Worm (Caenorhabditis elegans) whole organism, young adult: ENCODE results near the gene lgc-52.

ENCODE experiments used
- B0035.1 ChIP-seq: sonication (generic microtip); optimal IDR thresholded peaks from 2 replicates; lab custom pipeline; 2016; ENCODE audit warnings: missing genetic modification characterization, mild to moderate bottlenecking, missing compliant biosample characterization, missing genotype, missing genetic modification reagents
- B0261.1 ChIP-seq: sonication (generic microtip); optimal IDR thresholded peaks from 2 replicates; lab custom pipeline; 2016; ENCODE audit warnings: mild to moderate bottlenecking, missing genetic modification characterization, moderate library complexity, missing compliant biosample characterization
- C06A6.2 ChIP-seq: fragments of 200-800 bp; sonication (Bioruptor generic); conservative IDR thresholded peaks from 2 replicates; pipeline ENCODE4 v1.3.6; 2022; ENCODE audit warnings: missing genetic modification characterization, missing compliant biosample characterization
- C17E4.6 ChIP-seq: fragments of 200-800 bp; sonication (Bioruptor generic); IDR thresholded peaks from 2 replicates; pipeline ENCODE4 v1.3.6; 2022; ENCODE audit warnings: missing genetic modification reagents, missing genetic modification characterization, missing compliant biosample characterization
- F23B12.7 ChIP-seq: sonication (generic microtip); optimal IDR thresholded peaks from 2 replicates; lab custom pipeline; 2017; ENCODE audit warnings: missing genetic modification characterization, mild to moderate bottlenecking, missing compliant biosample characterization, antibody characterized with exemption, moderate library complexity; ENCODE audit not compliant: insufficient read depth
- F37B4.10 ChIP-seq: fragments of 200-800 bp; sonication (Bioruptor generic); IDR thresholded peaks from 2 replicates; pipeline ENCODE4 v1.3.6; 2022; ENCODE audit warnings: missing genetic modification characterization, missing compliant biosample characterization
- F55B11.4 ChIP-seq: sonication (generic microtip); optimal IDR thresholded peaks from 2 replicates; lab custom pipeline; 2016; ENCODE audit warnings: missing compliant biosample characterization, missing genetic modification characterization, borderline replicate concordance; ENCODE audit not compliant: insufficient read depth
- F57C9.4 ChIP-seq: sonication (generic microtip); optimal IDR thresholded peaks from 2 replicates; lab custom pipeline; 2017; ENCODE audit warnings: mild to moderate bottlenecking, missing genetic modification characterization, missing compliant biosample characterization
- T07F8.4 ChIP-seq: sonication (generic microtip); optimal IDR thresholded peaks from 2 replicates; lab custom pipeline; 2016; ENCODE audit warnings: mild to moderate bottlenecking, missing genetic modification characterization, moderate library complexity, missing compliant biosample characterization
- Y53G8AR.9 ChIP-seq: fragments of 200-800 bp; sonication (Bioruptor generic); conservative IDR thresholded peaks from 2 replicates; pipeline ENCODE4 v1.3.6; 2022; ENCODE audit warnings: missing genetic modification reagents, missing genetic modification characterization, missing compliant biosample characterization
- Y67H2A.10 ChIP-seq: fragments of 200-800 bp; sonication (Bioruptor generic); conservative IDR thresholded peaks from 2 replicates; pipeline ENCODE4 v1.3.6; 2022; ENCODE audit warnings: missing genetic modification reagents, missing genetic modification characterization, missing compliant biosample characterization
- Y95B8A.8 ChIP-seq: fragments of 200-800 bp; sonication (Bioruptor generic); IDR thresholded peaks from 2 replicates; pipeline ENCODE4 v1.3.6; 2022; ENCODE audit warnings: missing genetic modification reagents, missing genetic modification characterization, missing compliant biosample characterization
- ZK185.1 ChIP-seq: sonication (generic microtip); optimal IDR thresholded peaks from 2 replicates; lab custom pipeline; 2016; ENCODE audit warnings: mild to moderate bottlenecking, missing genetic modification characterization, missing compliant biosample characterization; ENCODE audit not compliant: poor library complexity, severe bottlenecking
- atf-7 ChIP-seq: sonication (generic microtip); optimal IDR thresholded peaks from 2 replicates; lab custom pipeline; 2017; ENCODE audit warnings: mild to moderate bottlenecking, missing genetic modification characterization, missing compliant biosample characterization
- attf-3 ChIP-seq: fragments of 200-800 bp; sonication (Bioruptor generic); conservative IDR thresholded peaks from 2 replicates; pipeline ENCODE4 v1.3.6; 2022; ENCODE audit warnings: missing genetic modification reagents, missing genetic modification characterization, missing compliant biosample characterization
- bed-2 ChIP-seq: fragments of 200-800 bp; sonication (Bioruptor generic); IDR thresholded peaks from 2 replicates; pipeline ENCODE4 v1.3.6; 2022; ENCODE audit warnings: missing genetic modification reagents, missing genetic modification characterization, missing compliant biosample characterization
- cebp-1 ChIP-seq, 2 experiments: fragments of 200-800 bp in 1 of 2; sonication (Bioruptor generic) in 1 of 2; sonication (generic microtip) in 1 of 2; IDR thresholded peaks in 1 of 2; optimal IDR thresholded peaks in 1 of 2; 2 replicates each; pipeline versions ENCODE4 v1.3.6 to Lab custom; 2017 to 2022; ENCODE audit warnings: missing compliant biosample characterization in 2 of 2, missing genetic modification characterization in 2 of 2, mild to moderate bottlenecking in 1 of 2, missing genetic modification reagents in 1 of 2, moderate library complexity in 1 of 2
- dpff-1 ChIP-seq: sonication (generic microtip); optimal IDR thresholded peaks from 2 replicates; lab custom pipeline; 2017; ENCODE audit warnings: mild to moderate bottlenecking, missing genetic modification characterization, missing compliant biosample characterization
- egl-44 ChIP-seq: fragments of 200-800 bp; sonication (Bioruptor generic); IDR thresholded peaks from 2 replicates; pipeline ENCODE4 v1.3.6; 2022; ENCODE audit warnings: missing genetic modification reagents, missing genetic modification characterization, missing compliant biosample characterization
- hmg-1.2 ChIP-seq: fragments of 200-800 bp; sonication (Bioruptor generic); IDR thresholded peaks from 2 replicates; pipeline ENCODE4 v1.3.6; 2022; ENCODE audit warnings: missing genetic modification reagents, missing genetic modification characterization, missing compliant biosample characterization
- hmg-20 ChIP-seq: fragments of 200-800 bp; sonication (Bioruptor generic); IDR thresholded peaks from 2 replicates; pipeline ENCODE4 v1.3.6; 2022; ENCODE audit warnings: missing genetic modification reagents, missing genetic modification characterization, missing compliant biosample characterization
- hrde-1 ChIP-seq: sonication (generic microtip); optimal IDR thresholded peaks from 2 replicates; lab custom pipeline; 2016; ENCODE audit warnings: missing genetic modification characterization, mild to moderate bottlenecking, missing compliant biosample characterization, moderate library complexity, missing genotype, missing genetic modification reagents, borderline replicate concordance
- hsf-1 ChIP-seq: fragments of 200-800 bp; sonication (Bioruptor generic); IDR thresholded peaks from 2 replicates; pipeline ENCODE4 v1.3.6; 2022; ENCODE audit warnings: missing genetic modification reagents, missing genetic modification characterization, missing compliant biosample characterization
- lag-1 ChIP-seq: fragments of 200-800 bp; sonication (Bioruptor generic); IDR thresholded peaks from 2 replicates; pipeline ENCODE4 v1.3.6; 2022; ENCODE audit warnings: missing genetic modification reagents, missing genetic modification characterization, missing compliant biosample characterization
- let-526 ChIP-seq: fragments of 200-800 bp; sonication (Bioruptor generic); IDR thresholded peaks from 2 replicates; pipeline ENCODE4 v1.3.6; 2022; ENCODE audit warnings: missing genetic modification reagents, missing genetic modification characterization, missing compliant biosample characterization
- let-607 ChIP-seq, 2 experiments: fragments of 200-800 bp in 1 of 2; sonication (Bioruptor generic) in 1 of 2; sonication (generic microtip) in 1 of 2; optimal IDR thresholded peaks; 2 replicates each; lab custom pipeline; 2016 to 2018; ENCODE audit warnings: mild to moderate bottlenecking in 2 of 2, missing compliant biosample characterization in 2 of 2, missing genetic modification characterization in 2 of 2, moderate library complexity in 2 of 2, missing genotype in 1 of 2
- lsl-1 ChIP-seq: fragments of 200-800 bp; sonication (Bioruptor generic); optimal IDR thresholded peaks from 2 replicates; lab custom pipeline; 2018; ENCODE audit warnings: mild to moderate bottlenecking, missing genetic modification characterization, moderate library complexity, missing compliant biosample characterization
- madf-3 ChIP-seq: fragments of 200-800 bp; sonication (Bioruptor generic); IDR thresholded peaks from 2 replicates; pipeline ENCODE4 v1.3.6; 2022; ENCODE audit warnings: missing genetic modification reagents, missing genetic modification characterization, missing compliant biosample characterization
- nfya-1 ChIP-seq: sonication (generic microtip); optimal IDR thresholded peaks from 2 replicates; lab custom pipeline; 2017; ENCODE audit warnings: antibody characterized with exemption, missing compliant biosample characterization, missing genetic modification characterization, borderline replicate concordance; ENCODE audit not compliant: insufficient read depth
- nhr-120 ChIP-seq: fragments of 200-800 bp; sonication (Bioruptor generic); IDR thresholded peaks from 2 replicates; pipeline ENCODE4 v1.3.6; 2022; ENCODE audit warnings: missing genetic modification characterization, missing compliant biosample characterization
- nhr-179 ChIP-seq: sonication (generic microtip); optimal IDR thresholded peaks from 2 replicates; lab custom pipeline; 2016; ENCODE audit warnings: mild to moderate bottlenecking, missing genetic modification characterization, missing compliant biosample characterization
- nhr-27 ChIP-seq: fragments of 200-800 bp; sonication (Bioruptor generic); optimal IDR thresholded peaks from 2 replicates; lab custom pipeline; 2018; ENCODE audit warnings: mild to moderate bottlenecking, missing genetic modification characterization, moderate library complexity, missing compliant biosample characterization
- pha-4 ChIP-seq: fragments of 150-350 bp; sonication (generic microtip); optimal IDR thresholded peaks from 2 replicates; lab custom pipeline; 2014; ENCODE audit warnings: missing biosample characterization, missing genetic modification reagents, missing genetic modification characterization
- rcor-1 ChIP-seq: fragments of 200-800 bp; sonication (Bioruptor generic); IDR thresholded peaks from 2 replicates; pipeline ENCODE4 v1.3.6; 2022; ENCODE audit warnings: missing genetic modification reagents, missing genetic modification characterization, missing compliant biosample characterization
- repo-1 ChIP-seq: sonication (generic microtip); optimal IDR thresholded peaks from 2 replicates; lab custom pipeline; 2017; ENCODE audit warnings: mild to moderate bottlenecking, missing genetic modification characterization, missing compliant biosample characterization
- rpc-1 ChIP-seq, 2 experiments: fragments of 150-350 bp in 1 of 2; sonication (generic microtip) in 1 of 2; optimal IDR thresholded peaks; 2 replicates each; lab custom pipeline; 2014 to 2018; ENCODE audit warnings: missing biosample characterization in 1 of 2, missing genetic modification characterization in 1 of 2, missing genetic modification reagents in 1 of 2, missing genotype in 1 of 2
- snpc-1.3 ChIP-seq: sonication (generic microtip); optimal IDR thresholded peaks from 2 replicates; lab custom pipeline; 2017; ENCODE audit warnings: missing genetic modification characterization, mild to moderate bottlenecking, missing compliant biosample characterization, antibody characterized with exemption, moderate library complexity, missing genotype, missing genetic modification reagents; ENCODE audit not compliant: insufficient read depth
- sptf-2 ChIP-seq: fragments of 200-800 bp; sonication (Bioruptor generic); optimal IDR thresholded peaks from 2 replicates; lab custom pipeline; 2018; ENCODE audit warnings: mild to moderate bottlenecking, missing genetic modification characterization, missing compliant biosample characterization
- tbp1 ChIP-seq: fragments of 200-800 bp; sonication (Bioruptor generic); optimal IDR thresholded peaks from 2 replicates; lab custom pipeline; 2018; ENCODE audit warnings: mild to moderate bottlenecking, missing genetic modification characterization, missing compliant biosample characterization
- unc-62 ChIP-seq: fragments of 150-350 bp; optimal IDR thresholded peaks from 2 replicates; lab custom pipeline; 2014; ENCODE audit warnings: missing biosample characterization, missing genetic modification reagents, missing genetic modification characterization
- xnd-1 ChIP-seq: sonication (generic microtip); optimal IDR thresholded peaks from 2 replicates; lab custom pipeline; 2016; ENCODE audit warnings: missing genotype, missing genetic modification reagents, missing genetic modification characterization, missing compliant biosample characterization
- zim-3 ChIP-seq: sonication (generic microtip); optimal IDR thresholded peaks from 2 replicates; lab custom pipeline; 2017; ENCODE audit warnings: mild to moderate bottlenecking, missing genetic modification characterization, moderate library complexity, missing compliant biosample characterization
- ztf-22 ChIP-seq: fragments of 200-800 bp; sonication (Bioruptor generic); optimal IDR thresholded peaks from 2 replicates; lab custom pipeline; 2018; ENCODE audit warnings: mild to moderate bottlenecking, missing genetic modification characterization, moderate library complexity, missing compliant biosample characterization
- ztf-25 ChIP-seq: fragments of 200-800 bp; sonication (Bioruptor generic); IDR thresholded peaks from 2 replicates; pipeline ENCODE4 v1.3.6; 2022; ENCODE audit warnings: missing genetic modification reagents, missing genetic modification characterization, missing compliant biosample characterization
- ztf-26 ChIP-seq: sonication (generic microtip); optimal IDR thresholded peaks from 2 replicates; lab custom pipeline; 2017; ENCODE audit warnings: missing genetic modification characterization, missing compliant biosample characterization
- ztf-28 ChIP-seq: fragments of 200-800 bp; sonication (Bioruptor generic); IDR thresholded peaks from 2 replicates; pipeline ENCODE4 v1.3.6; 2022; ENCODE audit warnings: missing genetic modification reagents, missing genetic modification characterization, missing compliant biosample characterization

The lgc-52 gene

ce11 chrIV:15234943-15235605, 849 bp upstream of the lgc-52 start, which contains the start of gene pkd-2 (continued):
- TF ChIP-seq F55B11.4 (no peak), Y67H2A.10 (GFP tag; lab: Robert Waterston, UW) (no peak), nhr-120 (GFP tag; lab: Robert Waterston, UW) (no peak), let-607 (tag; optimal IDR thresholded peaks at IDR 0.05; lab: Kevin White, UChicago) (no peak), hrde-1 (tag; lab: Kevin White, UChicago) (no peak), madf-3 (GFP tag; lab: Robert Waterston, UW) (no peak), egl-44 (no peak), tbp1 (GFP tag; lab: Kevin White, UChicago) (peak; percentile 88), lag-1 (GFP tag; lab: Robert Waterston, UW) (no peak), F37B4.10 (GFP tag; lab: Robert Waterston, UW) (no peak), B0035.1 (tag; lab: Kevin White, UChicago) (no peak), nhr-27 (tag; lab: Kevin White, UChicago) (no peak), sptf-2 (GFP tag; lab: Kevin White, UChicago) (no peak), ztf-22 (GFP tag; lab: Kevin White, UChicago) (no peak), C17E4.6 (GFP tag; lab: Robert Waterston, UW) (no peak), lsl-1 (GFP tag; lab: Kevin White, UChicago) (peak; percentile 15), hmg-20 (no peak), pha-4 (tag; lab: Kevin White, UChicago) (no peak), cebp-1 (GFP tag; IDR thresholded peaks at IDR 0.05; lab: Robert Waterston, UW) (no peak), cebp-1 (tag; optimal IDR thresholded peaks at IDR 0.05; lab: Kevin White, UChicago) (no peak), snpc-1.3 (tag; lab: Kevin White, UChicago) (peak; percentile 77), repo-1 (tag; lab: Kevin White, UChicago) (no peak), F57C9.4 (tag; lab: Kevin White, UChicago) (no peak), xnd-1 (no peak), unc-62 (no peak), hsf-1 (GFP tag; lab: Robert Waterston, UW) (no peak), ZK185.1 (peak; percentile 32), rpc-1 (optimal IDR thresholded peaks at IDR 0.05; lab: Kevin White, UChicago) (peak; percentile 72), rpc-1 (tag; optimal IDR thresholded peaks at IDR 0.05; lab: Kevin White, UChicago) (peak; percentile 79), ztf-25 (GFP tag; lab: Robert Waterston, UW) (no peak), nfya-1 (tag; lab: Kevin White, UChicago) (no peak), ztf-28 (GFP tag; lab: Robert Waterston, UW) (no peak), dpff-1 (tag; lab: Kevin White, UChicago) (no peak), Y95B8A.8 (GFP tag; lab: Robert Waterston, UW) (no peak), nhr-179 (tag; lab: Kevin White, UChicago) (no peak), atf-7 (no peak), C06A6.2 (GFP tag; lab: Robert Waterston, UW) (no peak), B0261.1 (tag; lab: Kevin White, UChicago) (peak; percentile 65), let-526 (GFP tag; lab: Robert Waterston, UW) (no peak), F23B12.7 (tag; lab: Kevin White, UChicago) (no peak), bed-2 (GFP tag; lab: Robert Waterston, UW) (no peak), ztf-26 (no peak), Y53G8AR.9 (GFP tag; lab: Robert Waterston, UW) (no peak), T07F8.4 (tag; lab: Kevin White, UChicago) (no peak), zim-3 (tag; lab: Kevin White, UChicago) (no peak), hmg-1.2 (GFP tag; lab: Robert Waterston, UW) (0 out of 2 replicates have a peak, but pooled peaks have one; percentile 17), rcor-1 (GFP tag; lab: Robert Waterston, UW) (peak; percentile 61), attf-3 (GFP tag; lab: Robert Waterston, UW) (no peak)
